Worm (Caenorhabditis elegans) whole organism, early embryonic: ENCODE measurements around the gene D2062.1.
"Not testable (repeated sequence)": the region's sequence is repeated elsewhere in the genome, so short reads cannot be mapped to it uniquely, and the experiment has no call there.

ENCODE experiments used
- B0310.2 ChIP-seq: sonication (generic microtip); optimal IDR thresholded peaks from 2 replicates; lab custom pipeline; 2016; ENCODE audit warnings: mild to moderate bottlenecking, missing genetic modification characterization, missing compliant biosample characterization
- F13C5.2 ChIP-seq: sonication (generic microtip); optimal IDR thresholded peaks from 2 replicates; lab custom pipeline; 2017; ENCODE audit warnings: mild to moderate bottlenecking, missing genetic modification characterization, inconsistent platforms, missing compliant biosample characterization
- aly-1 ChIP-seq: sonication (generic microtip); optimal IDR thresholded peaks from 2 replicates; lab custom pipeline; 2016; ENCODE audit warnings: missing genetic modification characterization, missing compliant biosample characterization
- ama-1 ChIP-seq: fragments of 150-350 bp; optimal IDR thresholded peaks from 2 replicates; lab custom pipeline; 2014
- ceh-13 ChIP-seq: fragments of 200-800 bp; sonication (Bioruptor generic); optimal IDR thresholded peaks from 2 replicates; lab custom pipeline; 2018; ENCODE audit warnings: mild to moderate bottlenecking, missing genetic modification characterization, missing compliant biosample characterization
- ceh-36 ChIP-seq: sonication (generic microtip); optimal IDR thresholded peaks from 2 replicates; lab custom pipeline; 2016; ENCODE audit warnings: missing genetic modification characterization, inconsistent platforms, missing compliant biosample characterization
- ets-7 ChIP-seq: sonication (generic microtip); optimal IDR thresholded peaks from 2 replicates; lab custom pipeline; 2016; ENCODE audit warnings: missing genotype, missing genetic modification characterization, missing compliant biosample characterization
- flt-1 ChIP-seq: fragments of 200-800 bp; sonication (Bioruptor generic); IDR thresholded peaks from 2 replicates; pipeline ENCODE4 v1.3.6; 2022; ENCODE audit warnings: missing genetic modification characterization, missing compliant biosample characterization
- hmbx-1 ChIP-seq: sonication (generic microtip); optimal IDR thresholded peaks from 2 replicates; lab custom pipeline; 2016; ENCODE audit warnings: mild to moderate bottlenecking, missing genetic modification characterization, missing compliant biosample characterization
- hmg-4 ChIP-seq: fragments of 200-800 bp; sonication (Bioruptor generic); optimal IDR thresholded peaks from 2 replicates; lab custom pipeline; 2018; ENCODE audit warnings: mild to moderate bottlenecking, missing genetic modification characterization, missing compliant biosample characterization
- hnd-1 ChIP-seq: sonication (generic microtip); optimal IDR thresholded peaks from 2 replicates; lab custom pipeline; 2016; ENCODE audit warnings: missing genetic modification characterization, missing compliant biosample characterization
- pes-1 ChIP-seq: fragments of 200-800 bp; sonication (Bioruptor generic); IDR thresholded peaks from 2 replicates; pipeline ENCODE4 v1.3.6; 2022; ENCODE audit warnings: missing genetic modification reagents, missing genetic modification characterization, missing compliant biosample characterization
- scrt-1 ChIP-seq: fragments of 200-800 bp; sonication (Bioruptor generic); IDR thresholded peaks from 2 replicates; pipeline ENCODE4 v1.3.6; 2022; ENCODE audit warnings: missing genetic modification characterization, missing compliant biosample characterization
- sea-1 ChIP-seq: fragments of 200-800 bp; sonication (Bioruptor generic); conservative IDR thresholded peaks from 2 replicates; pipeline ENCODE4 v1.3.6; 2022; ENCODE audit warnings: missing genetic modification characterization, missing compliant biosample characterization
- tbx-11 ChIP-seq: fragments of 200-800 bp; sonication (Bioruptor generic); IDR thresholded peaks from 2 replicates; pipeline ENCODE4 v1.3.6; 2022; ENCODE audit warnings: missing genetic modification characterization, missing compliant biosample characterization
- tbx-37 ChIP-seq: fragments of 200-800 bp; sonication (Bioruptor generic); conservative IDR thresholded peaks from 2 replicates; pipeline ENCODE4 v1.3.6; 2022; ENCODE audit warnings: missing genetic modification reagents, missing genetic modification characterization, missing compliant biosample characterization
- tra-4 ChIP-seq: sonication (generic microtip); optimal IDR thresholded peaks from 2 replicates; lab custom pipeline; 2017; ENCODE audit warnings: missing genetic modification characterization, missing compliant biosample characterization

D2062.1 gene

DNA sequence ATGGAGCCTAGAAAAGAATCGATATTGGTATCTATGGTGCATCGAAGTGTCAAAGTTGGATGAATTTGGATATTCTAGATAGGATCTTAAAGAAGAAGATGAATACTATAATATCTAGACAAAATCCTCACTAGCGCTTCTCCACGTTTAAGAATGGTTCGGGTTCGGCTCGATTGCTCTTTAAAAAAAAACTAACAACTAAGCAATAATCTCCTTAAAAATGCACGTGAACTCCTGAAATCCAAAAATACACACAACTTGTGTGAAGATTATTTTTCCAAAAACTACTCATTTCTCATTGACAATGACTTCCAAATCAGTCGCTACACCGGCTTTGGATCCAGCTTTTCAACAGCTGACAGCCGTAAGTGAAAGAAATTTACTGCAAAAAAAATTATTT lies at the start of gene D2062.1:
Gene D2062.1, plus strand, starts transcription at position 301 of the 400 bp plus-strand sequence.
- no peak for TF ChIP-seq ceh-36 (tag; lab: Kevin White, UChicago)
- no peak for TF ChIP-seq hmg-4 (GFP tag; lab: Kevin White, UChicago)
- no peak for TF ChIP-seq F13C5.2
- no peak for TF ChIP-seq ceh-13 (GFP tag; lab: Kevin White, UChicago)
- no peak for TF ChIP-seq tbx-37 (GFP tag; lab: Robert Waterston, UW)
- TF ChIP-seq B0310.2 (tag; lab: Kevin White, UChicago): no peak
- no peak for TF ChIP-seq pes-1 (GFP tag; lab: Robert Waterston, UW)
- TF ChIP-seq sea-1 (GFP tag; lab: Robert Waterston, UW): no peak
- TF ChIP-seq hnd-1: no peak
- no peak for TF ChIP-seq tra-4 (tag; lab: Kevin White, UChicago)
- TF ChIP-seq ama-1: no peak
- TF ChIP-seq tbx-11 (GFP tag; lab: Robert Waterston, UW): no peak
- TF ChIP-seq aly-1: no peak
- no peak for TF ChIP-seq ets-7
- no peak for TF ChIP-seq flt-1 (GFP tag; lab: Robert Waterston, UW)
- TF ChIP-seq hmbx-1 (tag; lab: Kevin White, UChicago): no peak
- TF ChIP-seq scrt-1 (GFP tag; lab: Robert Waterston, UW): no peak

DNA sequence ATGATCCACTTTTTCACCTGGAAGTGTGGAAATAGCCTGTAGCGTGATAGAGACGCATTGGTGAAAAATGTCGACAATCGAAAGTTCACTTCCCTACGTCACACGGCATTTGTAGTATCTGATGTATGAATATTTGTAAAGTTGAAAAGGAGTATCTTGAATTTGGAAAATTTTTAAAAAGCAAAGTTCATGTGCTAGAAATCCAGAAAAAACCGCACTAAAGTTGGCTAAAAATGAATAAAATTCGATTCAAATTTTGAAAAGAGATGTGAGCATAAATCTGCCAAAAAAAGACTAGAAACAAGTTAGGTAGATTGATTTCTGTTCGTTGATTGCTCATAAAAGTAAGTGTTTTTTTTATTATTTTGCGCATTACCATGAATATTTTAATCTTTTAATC lies 48.2 kb upstream of the D2062.1 start, which contains the start of gene sri-74:
Gene sri-74, minus strand, starts transcription at position 101 of the 400 bp plus-strand sequence.
- TF ChIP-seq ama-1 (no peak), F13C5.2 (no peak), scrt-1 (GFP tag; lab: Robert Waterston, UW) (no peak), hmg-4 (GFP tag; lab: Kevin White, UChicago) (no peak), ceh-13 (GFP tag; lab: Kevin White, UChicago) (no peak), hmbx-1 (tag; lab: Kevin White, UChicago) (no peak), tra-4 (tag; lab: Kevin White, UChicago) (no peak), aly-1 (no peak), tbx-11 (GFP tag; lab: Robert Waterston, UW) (no peak), tbx-37 (GFP tag; lab: Robert Waterston, UW) (no peak), B0310.2 (tag; lab: Kevin White, UChicago) (no peak), hnd-1 (no peak), flt-1 (GFP tag; lab: Robert Waterston, UW) (no peak), ceh-36 (tag; lab: Kevin White, UChicago) (no peak)

DNA sequence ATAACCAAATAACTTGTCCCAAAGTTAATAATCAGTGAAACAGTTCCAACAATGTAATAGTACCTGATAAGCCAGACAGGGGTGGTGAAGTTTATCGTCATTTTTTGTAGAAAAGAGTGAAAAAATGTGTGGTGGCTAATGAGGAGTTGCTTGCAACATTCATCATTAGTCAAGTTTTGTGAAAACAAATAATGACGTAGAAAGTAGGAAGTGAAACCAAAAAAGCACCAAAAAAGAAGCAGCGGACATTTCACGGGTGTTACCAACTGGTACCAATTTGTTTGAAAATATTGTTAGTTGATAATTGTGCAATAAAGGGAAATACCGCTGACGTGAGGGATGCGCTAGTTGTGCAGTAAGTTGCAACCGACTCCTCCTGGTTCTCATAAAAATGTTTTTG lies 45.8 kb upstream of the D2062.1 start, which contains the start of gene sri-36:
Gene sri-36, minus strand, starts transcription at position 101 of the 400 bp plus-strand sequence.
- TF ChIP-seq scrt-1 (GFP tag; lab: Robert Waterston, UW) (no peak), tbx-37 (GFP tag; lab: Robert Waterston, UW) (no peak), F13C5.2 (no peak), tra-4 (tag; lab: Kevin White, UChicago) (no peak), flt-1 (GFP tag; lab: Robert Waterston, UW) (no peak), ama-1 (no peak), hnd-1 (no peak), ceh-36 (tag; lab: Kevin White, UChicago) (no peak), pes-1 (GFP tag; lab: Robert Waterston, UW) (no peak), aly-1 (no peak), B0310.2 (tag; lab: Kevin White, UChicago) (no peak), ets-7 (no peak), hmbx-1 (tag; lab: Kevin White, UChicago) (no peak), tbx-11 (GFP tag; lab: Robert Waterston, UW) (no peak), ceh-13 (GFP tag; lab: Kevin White, UChicago) (no peak), hmg-4 (GFP tag; lab: Kevin White, UChicago) (no peak), sea-1 (GFP tag; lab: Robert Waterston, UW) (no peak)

DNA sequence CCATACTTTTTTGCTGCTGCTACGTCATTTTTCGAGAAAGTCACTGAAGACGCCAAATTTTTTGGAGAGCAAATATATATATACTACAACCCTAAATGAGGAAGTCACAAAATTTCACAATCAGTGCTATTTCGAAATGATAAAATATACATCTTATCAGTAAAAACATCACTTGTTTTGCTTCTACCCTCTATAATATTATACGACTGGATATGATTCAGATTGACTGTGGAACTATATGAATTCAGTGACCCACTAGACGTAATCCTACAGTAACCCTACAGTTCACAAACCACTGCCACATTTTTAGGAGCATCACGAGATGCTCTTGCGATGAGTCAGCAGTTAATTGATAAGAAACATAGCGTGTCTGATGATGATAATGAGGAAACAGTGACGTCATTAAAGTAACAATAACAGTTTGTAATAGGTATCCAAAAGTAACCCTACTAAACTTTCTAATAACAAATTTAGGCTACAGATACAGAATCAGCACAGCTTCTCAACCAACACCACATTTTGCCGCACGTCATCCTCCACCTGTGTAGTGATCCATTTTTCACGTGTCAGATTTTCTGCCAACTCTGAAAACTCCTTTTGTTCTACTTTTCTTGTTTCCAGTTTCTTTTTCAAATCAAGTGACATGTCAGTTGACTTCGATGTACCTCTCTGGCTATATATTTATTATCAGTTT lies 44.3 kb upstream of the D2062.1 start, which contains the start of the genes F33H12.7 and sri-39:
Gene F33H12.7, minus strand, starts transcription at position 51 of the 694 bp plus-strand sequence.
Gene sri-39, plus strand, starts transcription at position 644 of the 694 bp plus-strand sequence.
- no peak for TF ChIP-seq pes-1 (GFP tag; lab: Robert Waterston, UW)
- TF ChIP-seq scrt-1 (GFP tag; lab: Robert Waterston, UW): no peak
- no peak for TF ChIP-seq sea-1 (GFP tag; lab: Robert Waterston, UW)
- no peak for TF ChIP-seq hnd-1
- no peak for TF ChIP-seq F13C5.2
- no peak for TF ChIP-seq tbx-11 (GFP tag; lab: Robert Waterston, UW)
- no peak for TF ChIP-seq ets-7

DNA sequence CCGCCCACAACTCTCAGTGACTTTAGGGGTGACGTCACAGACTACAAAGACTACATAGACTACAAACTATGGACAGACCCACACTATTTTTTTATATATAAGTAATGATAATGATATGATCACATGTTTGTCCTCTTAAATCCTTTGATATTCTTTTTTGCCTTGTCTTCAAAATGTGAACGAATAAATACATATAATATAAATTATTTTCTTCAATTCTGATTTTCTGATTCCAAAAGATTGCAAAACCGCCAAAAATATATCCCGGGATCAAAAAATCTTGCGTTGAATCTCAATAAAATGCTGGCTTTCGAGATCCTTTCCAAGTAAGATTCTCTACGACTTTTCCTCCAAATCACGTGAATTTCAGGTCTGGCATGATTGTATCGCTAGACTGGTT lies 31.1 kb upstream of the D2062.1 start, which contains the start of gene F33H12.1:
Gene F33H12.1, plus strand, starts transcription at position 301 of the 400 bp plus-strand sequence.
- TF ChIP-seq tbx-37 (GFP tag; lab: Robert Waterston, UW); aly-1; ceh-36 (tag; lab: Kevin White, UChicago): not testable (repeated sequence)

DNA sequence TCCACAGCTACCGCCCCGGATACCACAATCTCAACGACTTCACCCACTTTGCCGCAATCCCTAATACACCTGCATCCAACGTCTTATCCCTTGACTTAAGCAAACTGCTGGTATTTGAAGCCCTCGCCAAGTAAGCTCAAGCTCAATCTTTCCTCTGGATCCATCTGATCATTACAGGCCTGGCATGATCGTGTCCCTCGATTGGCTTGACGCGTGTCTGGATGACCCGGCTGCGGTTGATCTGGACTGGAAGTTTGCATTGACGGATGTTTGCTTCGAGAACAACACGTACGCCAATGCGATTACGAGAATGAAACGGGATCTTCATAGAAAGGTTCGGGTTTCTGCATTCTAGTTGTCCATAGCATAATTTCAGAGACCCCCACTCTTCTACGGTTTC lies 30.3 kb upstream of the D2062.1 start:
- no peak for TF ChIP-seq pes-1 (GFP tag; lab: Robert Waterston, UW)
- TF ChIP-seq hmg-4 (GFP tag; lab: Kevin White, UChicago): no peak
- TF ChIP-seq flt-1 (GFP tag; lab: Robert Waterston, UW): no peak
- TF ChIP-seq F13C5.2: no peak
- no peak for TF ChIP-seq ceh-36 (tag; lab: Kevin White, UChicago)
- no peak for TF ChIP-seq hnd-1
- TF ChIP-seq ama-1: no peak
- no peak for TF ChIP-seq sea-1 (GFP tag; lab: Robert Waterston, UW)
- no peak for TF ChIP-seq tbx-37 (GFP tag; lab: Robert Waterston, UW)
- TF ChIP-seq aly-1: no peak
- TF ChIP-seq tbx-11 (GFP tag; lab: Robert Waterston, UW): no peak
- TF ChIP-seq hmbx-1 (tag; lab: Kevin White, UChicago): no peak
- TF ChIP-seq B0310.2 (tag; lab: Kevin White, UChicago): no peak
- no peak for TF ChIP-seq tra-4 (tag; lab: Kevin White, UChicago)

DNA sequence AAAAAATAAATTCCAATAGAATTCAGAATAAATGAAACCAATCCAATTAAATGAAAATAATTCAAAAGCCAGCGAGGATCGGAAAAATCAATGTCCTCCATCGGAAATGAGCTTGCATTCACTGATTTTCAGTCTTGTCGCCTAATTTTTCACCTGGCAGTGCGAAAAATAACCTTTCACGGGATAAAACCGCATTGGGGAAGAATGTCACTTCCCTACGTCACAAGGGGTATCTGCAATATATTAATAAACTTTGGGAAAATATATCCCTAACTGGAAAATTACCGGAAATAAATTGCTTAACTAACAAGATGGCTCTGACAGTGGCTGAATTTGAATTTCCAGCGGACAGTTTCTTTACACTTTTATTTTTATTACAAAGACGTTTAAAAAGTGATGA lies 25.9 kb upstream of the D2062.1 start, which contains the start of gene sri-77:
Gene sri-77, minus strand, starts transcription at position 101 of the 400 bp plus-strand sequence.
- no peak for TF ChIP-seq hnd-1
- no peak for TF ChIP-seq F13C5.2
- TF ChIP-seq sea-1 (GFP tag; lab: Robert Waterston, UW): no peak
- TF ChIP-seq pes-1 (GFP tag; lab: Robert Waterston, UW): no peak
- TF ChIP-seq tbx-37 (GFP tag; lab: Robert Waterston, UW): no peak
- TF ChIP-seq tra-4 (tag; lab: Kevin White, UChicago): no peak
- TF ChIP-seq ceh-36 (tag; lab: Kevin White, UChicago): no peak
